Worm (Caenorhabditis elegans): Measurements from ENCODE around the gene ZK632.12.

Gene ZK632.12

DNA sequence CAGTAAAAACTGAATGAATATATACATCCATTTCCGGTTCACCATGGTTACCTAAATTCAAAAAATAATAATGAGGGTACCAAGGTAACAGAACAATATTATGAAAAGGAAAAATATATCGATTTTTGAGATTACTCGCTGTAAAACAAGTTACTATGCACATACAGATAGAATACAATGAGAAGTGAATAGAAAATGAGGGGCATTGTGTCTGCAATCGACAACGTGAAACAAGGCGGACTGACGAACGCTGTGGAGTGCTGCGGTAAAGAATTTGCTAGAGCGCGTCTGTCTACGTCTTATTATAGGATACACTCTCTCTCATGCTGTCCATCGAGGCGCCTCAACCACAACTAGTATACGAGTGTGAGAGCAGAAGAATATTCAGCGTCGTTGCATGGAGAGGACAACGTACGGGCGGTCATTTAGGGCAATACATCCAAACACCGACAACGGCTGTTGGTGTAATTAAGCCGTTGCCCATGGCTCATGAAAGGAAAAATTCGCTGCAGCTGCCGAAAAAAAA, 13.5 kb upstream of the ZK632.12 start, which contains the start of gene cnx-1:
Gene cnx-1 (minus strand): TSS at position 51 of the 526 bp plus-strand sequence.
- TF ChIP-seq lin-35 (GFP tag; optimal IDR thresholded peaks at IDR 0.05) (peak; percentile 6 to 42), nhr-71 (tag; optimal IDR thresholded peaks at IDR 0.05) (peak; percentile 14), nhr-20 (tag; optimal IDR thresholded peaks at IDR 0.05) (no peak), ceh-82 (tag; optimal IDR thresholded peaks at IDR 0.05) (no peak), lin-14 (GFP tag; optimal IDR thresholded peaks at IDR 0.05) (peak; percentile 76), xbp-1 (tag; optimal IDR thresholded peaks at IDR 0.05) (no peak), F16B12.6 (tag; optimal IDR thresholded peaks at IDR 0.05) (peak; percentile 49), C16A3.4 (tag; optimal IDR thresholded peaks at IDR 0.05) (no peak), elt-2 (tag; optimal IDR thresholded peaks at IDR 0.05) (no peak), unc-130 (tag; optimal IDR thresholded peaks at IDR 0.05) (no peak), blmp-1 (tag; optimal IDR thresholded peaks at IDR 0.05) (no peak), mep-1 (tag; optimal IDR thresholded peaks at IDR 0.05) (peak; percentile 37), ztf-4 (tag; optimal IDR thresholded peaks at IDR 0.05) (no peak), unc-30 (tag; optimal IDR thresholded peaks at IDR 0.05) (no peak), sup-37 (GFP tag; optimal IDR thresholded peaks at IDR 0.05) (no peak), fkh-8 (tag; optimal IDR thresholded peaks at IDR 0.05) (peak; percentile 36), unc-98 (GFP tag; IDR thresholded peaks at IDR 0.05) (no peak), efl-1 (optimal IDR thresholded peaks at IDR 0.05) (no peak), efl-1 (GFP tag; optimal IDR thresholded peaks at IDR 0.05 in 1 of 2) (peak in 1 of 2 experiments; percentile 5), rnt-1 (tag; optimal IDR thresholded peaks at IDR 0.05) (peak; percentile 3), snu-23 (GFP tag; optimal IDR thresholded peaks at IDR 0.05) (peak; percentile 39), dpl-1 (GFP tag; optimal IDR thresholded peaks at IDR 0.05) (peak in 1 of 3 experiments; percentile 8), aly-2 (tag; optimal IDR thresholded peaks at IDR 0.05) (no peak), pag-3 (tag; optimal IDR thresholded peaks at IDR 0.05; ENCODE audit: borderline replicate concordance, insufficient read depth) (no peak), lsy-2 (tag; optimal IDR thresholded peaks at IDR 0.05) (peak in 1 of 2 experiments; percentile 30)

DNA sequence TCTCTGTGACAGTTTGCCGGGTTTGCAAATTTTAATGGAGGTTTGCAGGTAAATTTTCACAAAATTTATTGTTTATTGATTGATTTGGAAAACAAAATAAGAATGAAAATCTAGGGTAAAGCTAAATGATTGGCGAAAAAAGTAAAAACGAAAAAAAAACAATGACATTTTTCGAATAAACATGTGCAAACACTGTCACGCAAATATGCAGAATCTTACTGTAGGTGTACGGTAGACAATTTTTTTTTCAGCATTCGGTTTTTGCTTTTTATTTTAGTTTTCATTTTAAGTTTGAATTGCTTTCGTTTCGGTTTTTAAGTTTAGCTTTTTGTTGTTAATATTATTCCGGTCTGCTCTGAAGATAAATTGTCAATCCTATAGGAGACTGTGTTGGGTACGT, 12.7 kb upstream of the ZK632.12 start:
- TF ChIP-seq lsy-2 (tag; optimal IDR thresholded peaks at IDR 0.05) (peak; percentile 43 to 70), elt-3 (tag; optimal IDR thresholded peaks at IDR 0.05) (no peak), nhr-85 (tag) (peak; percentile 27), F16B12.6 (tag; optimal IDR thresholded peaks at IDR 0.05) (peak; percentile 2), mep-1 (tag; optimal IDR thresholded peaks at IDR 0.05) (no peak)

DNA sequence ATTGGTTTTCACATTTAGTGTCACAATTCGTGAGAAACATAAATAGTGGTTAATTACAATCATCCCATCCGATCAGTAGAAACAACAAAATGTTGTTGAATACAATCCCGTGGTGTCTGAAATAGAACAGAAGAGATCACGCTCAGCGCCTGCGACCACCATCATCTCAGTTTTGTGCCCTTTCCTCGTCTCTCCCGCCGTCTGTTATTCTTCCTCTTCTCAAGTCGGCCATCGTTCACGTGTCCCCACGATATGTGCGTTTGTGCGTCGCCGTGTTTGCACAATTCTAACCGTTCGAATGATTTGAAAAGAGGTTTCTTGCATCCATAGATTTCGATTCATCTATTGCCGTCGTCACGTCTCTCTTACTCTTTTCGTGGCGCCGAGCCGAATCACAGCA, 11.8 kb upstream of the ZK632.12 start, which contains the start of gene panl-3:
Gene panl-3 (plus strand): TSS at position 294 of the 400 bp plus-strand sequence.
- TF ChIP-seq hlh-4 (tag; optimal IDR thresholded peaks at IDR 0.05), result no peak
- TF ChIP-seq fkh-8 (tag; optimal IDR thresholded peaks at IDR 0.05), result peak; percentile 65
- no peak for TF ChIP-seq unc-98 (GFP tag; IDR thresholded peaks at IDR 0.05)
- no peak for TF ChIP-seq grh-1 (GFP tag; IDR thresholded peaks at IDR 0.05)
- TF ChIP-seq sox-4 (tag; optimal IDR thresholded peaks at IDR 0.05), result no peak
- no peak for TF ChIP-seq nhr-76 (tag; optimal IDR thresholded peaks at IDR 0.05)
- no peak for TF ChIP-seq nhr-28 (tag; optimal IDR thresholded peaks at IDR 0.05)
- TF ChIP-seq alr-1 (tag; optimal IDR thresholded peaks at IDR 0.05; ENCODE audit: borderline replicate concordance), result no peak
- TF ChIP-seq blmp-1 (tag; optimal IDR thresholded peaks at IDR 0.05), result no peak
- peak; percentile 28 for TF ChIP-seq dsc-1 (tag; optimal IDR thresholded peaks at IDR 0.05)
- TF ChIP-seq C04F5.9 (tag; optimal IDR thresholded peaks at IDR 0.05), result no peak
- TF ChIP-seq zip-4 (GFP tag; optimal IDR thresholded peaks at IDR 0.05), result no peak
- TF ChIP-seq lin-13 (GFP tag; optimal IDR thresholded peaks at IDR 0.05), result peak; percentile 39
- no peak for TF ChIP-seq fkh-10 (GFP tag; optimal IDR thresholded peaks at IDR 0.05)
- TF ChIP-seq nhr-20 (tag; optimal IDR thresholded peaks at IDR 0.05), result peak; percentile 80
- no peak for TF ChIP-seq ceh-90 (tag; optimal IDR thresholded peaks at IDR 0.05)
- peak; percentile 83 for TF ChIP-seq snu-23 (GFP tag; optimal IDR thresholded peaks at IDR 0.05)
- no peak for TF ChIP-seq efl-3 (GFP tag; optimal IDR thresholded peaks at IDR 0.05)
- peak; percentile 94 for TF ChIP-seq unc-130 (tag; optimal IDR thresholded peaks at IDR 0.05)
- TF ChIP-seq unc-62 (GFP tag; optimal IDR thresholded peaks at IDR 0.05), result no peak
- no peak for TF ChIP-seq ama-1 (optimal IDR thresholded peaks at IDR 0.05)
- peak; percentile 82 for TF ChIP-seq rnt-1 (tag; optimal IDR thresholded peaks at IDR 0.05)
- peak; percentile 30 for TF ChIP-seq skn-1 (tag; optimal IDR thresholded peaks at IDR 0.05)
- TF ChIP-seq efl-1 (optimal IDR thresholded peaks at IDR 0.05), result peak; percentile 60 to 69
- peak; percentile 71 to 96 for TF ChIP-seq efl-1 (GFP tag; optimal IDR thresholded peaks at IDR 0.05 in 1 of 2)
- peak; percentile 35 for TF ChIP-seq unc-86 (tag; optimal IDR thresholded peaks at IDR 0.05)
- no peak for TF ChIP-seq pax-3 (tag; optimal IDR thresholded peaks at IDR 0.05)
- no peak for TF ChIP-seq egl-13 (tag; optimal IDR thresholded peaks at IDR 0.05)
- no peak for TF ChIP-seq fos-1 (tag; optimal IDR thresholded peaks at IDR 0.05)
- TF ChIP-seq snpc-4 (tag; optimal IDR thresholded peaks at IDR 0.05), result peak; percentile 18
- no peak for TF ChIP-seq lin-39 (tag; optimal IDR thresholded peaks at IDR 0.05)
- TF ChIP-seq sup-37 (GFP tag; optimal IDR thresholded peaks at IDR 0.05), result no peak

Measured in whole organism, L1 larva.